Worm (Caenorhabditis elegans) whole organism, L2 larva: ENCODE results near the gene F11A10.6.

Source experiments
- C34F6.9 ChIP-seq: fragments of 150-350 bp; optimal IDR thresholded peaks from 2 replicates; lab custom pipeline; 2014; ENCODE audit warnings: missing biosample characterization, missing genetic modification characterization
- F13H6.1 ChIP-seq: sonication (generic microtip); optimal IDR thresholded peaks from 2 replicates; lab custom pipeline; 2016; ENCODE audit warnings: missing genetic modification characterization, missing compliant biosample characterization
- R02D3.7 ChIP-seq: fragments of 150-350 bp; optimal IDR thresholded peaks from 2 replicates; lab custom pipeline; 2014; ENCODE audit warnings: missing biosample characterization, missing genetic modification characterization
- Y55F3AM.14 ChIP-seq: fragments of 200-800 bp; sonication (Bioruptor generic); optimal IDR thresholded peaks from 2 replicates; lab custom pipeline; 2018; ENCODE audit warnings: mild to moderate bottlenecking, missing genetic modification characterization, missing compliant biosample characterization
- ZK546.5 ChIP-seq: sonication (generic microtip); optimal IDR thresholded peaks from 2 replicates; lab custom pipeline; 2017; ENCODE audit warnings: missing biosample characterization, missing genetic modification characterization
- alr-1 ChIP-seq: fragments of 150-350 bp; optimal IDR thresholded peaks from 2 replicates; lab custom pipeline; 2014; ENCODE audit warnings: missing biosample characterization, missing genetic modification characterization
- ceh-16 ChIP-seq: fragments of 150-350 bp; optimal IDR thresholded peaks from 2 replicates; lab custom pipeline; 2014; ENCODE audit warnings: missing biosample characterization, missing genetic modification characterization
- ceh-82 ChIP-seq: fragments of 150-350 bp; optimal IDR thresholded peaks from 2 replicates; lab custom pipeline; 2014; ENCODE audit warnings: missing biosample characterization, missing genetic modification characterization
- crh-2 ChIP-seq: sonication (generic microtip); optimal IDR thresholded peaks from 2 replicates; lab custom pipeline; 2017; ENCODE audit warnings: missing biosample characterization, missing genetic modification characterization
- dmd-4 ChIP-seq: sonication (generic microtip); optimal IDR thresholded peaks from 2 replicates; lab custom pipeline; 2017; ENCODE audit warnings: missing biosample characterization, missing genetic modification characterization
- egl-27 ChIP-seq: sonication (generic microtip); optimal IDR thresholded peaks from 3 replicates; lab custom pipeline; 2017; ENCODE audit warnings: missing biosample characterization, missing genetic modification reagents, missing genetic modification characterization
- elt-1 ChIP-seq: fragments of 150-350 bp; optimal IDR thresholded peaks from 2 replicates; lab custom pipeline; 2014; ENCODE audit warnings: missing biosample characterization, missing genetic modification characterization
- fos-1 ChIP-seq: fragments of 150-350 bp; optimal IDR thresholded peaks from 2 replicates; lab custom pipeline; 2014; ENCODE audit warnings: missing biosample characterization, missing genetic modification characterization
- gmeb-1 ChIP-seq: fragments of 150-350 bp; optimal IDR thresholded peaks from 2 replicates; lab custom pipeline; 2014; ENCODE audit warnings: missing biosample characterization, missing genetic modification characterization
- lin-39 ChIP-seq: fragments of 150-350 bp; optimal IDR thresholded peaks from 2 replicates; lab custom pipeline; 2014; ENCODE audit warnings: missing biosample characterization, missing genetic modification reagents, missing genetic modification characterization
- lsy-2 ChIP-seq, 2 experiments: fragments of 150-350 bp in 1 of 2; sonication (generic microtip) in 1 of 2; optimal IDR thresholded peaks; 2 replicates each; lab custom pipeline; 2014 to 2017; ENCODE audit warnings: missing biosample characterization in 2 of 2, missing genetic modification characterization in 2 of 2
- mab-5 ChIP-seq: fragments of 150-350 bp; optimal IDR thresholded peaks from 2 replicates; lab custom pipeline; 2014; ENCODE audit warnings: missing biosample characterization, missing genetic modification characterization
- mbf-1 ChIP-seq: sonication (generic microtip); optimal IDR thresholded peaks from 2 replicates; lab custom pipeline; 2017; ENCODE audit warnings: missing biosample characterization, missing genetic modification characterization
- mdl-1 ChIP-seq, 2 experiments: fragments of 150-350 bp in 1 of 2; sonication (generic microtip) in 1 of 2; optimal IDR thresholded peaks; 2 replicates each; lab custom pipeline; 2017; ENCODE audit warnings: missing biosample characterization in 2 of 2, missing genetic modification characterization in 2 of 2
- nhr-10 ChIP-seq: sonication (generic microtip); optimal IDR thresholded peaks from 2 replicates; lab custom pipeline; 2017; ENCODE audit warnings: missing biosample characterization, missing genetic modification characterization
- nhr-11 ChIP-seq: fragments of 150-350 bp; optimal IDR thresholded peaks from 2 replicates; lab custom pipeline; 2014; ENCODE audit warnings: missing biosample characterization, missing genetic modification characterization
- nhr-129 ChIP-seq: fragments of 150-350 bp; optimal IDR thresholded peaks from 2 replicates; lab custom pipeline; 2014; ENCODE audit warnings: missing biosample characterization, missing genetic modification characterization
- nhr-21 ChIP-seq: fragments of 150-350 bp; optimal IDR thresholded peaks from 2 replicates; lab custom pipeline; 2014; ENCODE audit warnings: missing biosample characterization, missing genetic modification characterization
- nhr-237 ChIP-seq: fragments of 150-350 bp; optimal IDR thresholded peaks from 2 replicates; lab custom pipeline; 2014; ENCODE audit warnings: missing biosample characterization, missing genetic modification characterization
- nhr-6 ChIP-seq: fragments of 150-350 bp; optimal IDR thresholded peaks from 2 replicates; lab custom pipeline; 2014; ENCODE audit warnings: missing biosample characterization, missing genetic modification characterization
- nhr-77 ChIP-seq: fragments of 150-350 bp; optimal IDR thresholded peaks from 2 replicates; lab custom pipeline; 2014; ENCODE audit warnings: missing biosample characterization, missing genetic modification characterization
- peb-1 ChIP-seq: fragments of 150-350 bp; optimal IDR thresholded peaks from 2 replicates; lab custom pipeline; 2014; ENCODE audit warnings: missing biosample characterization, missing genetic modification characterization
- sem-4 ChIP-seq: fragments of 150-350 bp; optimal IDR thresholded peaks from 2 replicates; lab custom pipeline; 2014; ENCODE audit warnings: missing biosample characterization, missing genetic modification reagents, missing genetic modification characterization
- unc-55 ChIP-seq: fragments of 150-350 bp; sonication (generic microtip); optimal IDR thresholded peaks from 3 replicates; lab custom pipeline; 2014; ENCODE audit warnings: missing biosample characterization, missing genetic modification reagents, missing genetic modification characterization
- unc-62 ChIP-seq: fragments of 150-350 bp; optimal IDR thresholded peaks from 2 replicates; lab custom pipeline; 2014; ENCODE audit warnings: missing biosample characterization, missing genetic modification reagents, missing genetic modification characterization
- zag-1 ChIP-seq: fragments of 150-350 bp; optimal IDR thresholded peaks from 2 replicates; lab custom pipeline; 2014; ENCODE audit warnings: missing biosample characterization, missing genetic modification characterization
- ztf-4 ChIP-seq: fragments of 150-350 bp; optimal IDR thresholded peaks from 2 replicates; lab custom pipeline; 2014; ENCODE audit warnings: missing biosample characterization, missing genetic modification characterization

Gene F11A10.6

ce11 chrIV:12078112-12078812 lies 11.2 kb downstream of the F11A10.6 start, which contains the start of gene tmed-1:
tmed-1 (minus strand) TSS chrIV:12078162.
- TF ChIP-seq crh-2 (tag; lab: Kevin White, UChicago) (no peak), nhr-11 (no peak), nhr-129 (tag; lab: Kevin White, UChicago) (no peak), lin-39 (tag; lab: Kevin White, UChicago) (no peak), egl-27 (tag; lab: Kevin White, UChicago) (no peak), sem-4 (tag; lab: Kevin White, UChicago) (no peak), mbf-1 (tag; lab: Kevin White, UChicago) (no peak), nhr-21 (no peak), F13H6.1 (tag; lab: Kevin White, UChicago) (no peak), unc-55 (peak; percentile 18), C34F6.9 (tag; lab: Kevin White, UChicago) (peak; percentile 20), alr-1 (tag; lab: Kevin White, UChicago) (no peak)

- TF ChIP-seq mab-5 (tag; lab: Kevin White, UChicago): no peak
- TF ChIP-seq ZK546.5: no peak
- TF ChIP-seq lsy-2 (tag; optimal IDR thresholded peaks at IDR 0.05; lab: Kevin White, UChicago): no peak
- no peak for TF ChIP-seq unc-55
- no peak for TF ChIP-seq F13H6.1 (tag; lab: Kevin White, UChicago)
- no peak for TF ChIP-seq crh-2 (tag; lab: Kevin White, UChicago)
- no peak for TF ChIP-seq gmeb-1 (tag; lab: Kevin White, UChicago)
- no peak for TF ChIP-seq Y55F3AM.14 (GFP tag; lab: Kevin White, UChicago)
Observed at ce11 chrIV:12075497-12075896, 14.0 kb downstream of the F11A10.6 start, which contains the start of gene K08E4.7. K08E4.7 (plus strand) TSS chrIV:12075797.

- peak; percentile 23 for TF ChIP-seq unc-55
- no peak for TF ChIP-seq ztf-4 (tag; lab: Kevin White, UChicago)
Observed at ce11 chrIV:12068590-12068989, 20.9 kb downstream of the F11A10.6 start, which contains the start of gene bath-37. bath-37 (plus strand) TSS chrIV:12068890.

ce11 chrIV:12061229-12061628 lies 28.2 kb downstream of the F11A10.6 start, which contains the start of gene K08E4.8:
K08E4.8 (minus strand) TSS chrIV:12061329.
- TF ChIP-seq dmd-4 (tag; lab: Kevin White, UChicago) (no peak), elt-1 (tag; lab: Kevin White, UChicago) (no peak), nhr-21 (no peak)
- TF ChIP-seq, all 48 proteins: peak for 0

- TF ChIP-seq dmd-4 (tag; lab: Kevin White, UChicago): no peak
- TF ChIP-seq unc-62 (GFP tag; lab: Kevin White, UChicago): no peak
- TF ChIP-seq zag-1 (tag; lab: Kevin White, UChicago): no peak
- TF ChIP-seq mab-5 (tag; lab: Kevin White, UChicago): no peak
- no peak for TF ChIP-seq nhr-10 (tag; lab: Kevin White, UChicago)
- peak; percentile 30 for TF ChIP-seq nhr-129 (tag; lab: Kevin White, UChicago)
- TF ChIP-seq nhr-77: no peak
- TF ChIP-seq nhr-237 (tag; lab: Kevin White, UChicago): no peak
- TF ChIP-seq, all 48 proteins: peak for 1
Observed at ce11 chrIV:12057508-12057907, 31.9 kb downstream of the F11A10.6 start, which contains the start of gene K08E4.3. K08E4.3 (plus strand) TSS chrIV:12057742.

ce11 chrIV:12056603-12057002 lies 32.8 kb downstream of the F11A10.6 start, which contains the start of gene K08E4.2:
K08E4.2 (minus strand) TSS chrIV:12056656.
- TF ChIP-seq lin-39 (tag; lab: Kevin White, UChicago) (no peak), nhr-6 (tag; lab: Kevin White, UChicago) (no peak), mdl-1 (tag; optimal IDR thresholded peaks at IDR 0.05; lab: Kevin White, UChicago) (no peak), ceh-16 (no peak), mbf-1 (tag; lab: Kevin White, UChicago) (no peak), R02D3.7 (tag; lab: Kevin White, UChicago) (no peak), peb-1 (tag; lab: Kevin White, UChicago) (no peak), ceh-82 (no peak), fos-1 (tag; lab: Kevin White, UChicago) (no peak), unc-55 (no peak)
